Fruit fly (Drosophila melanogaster) whole organism, embryonic: ENCODE data around the gene CG33172.
A peak's percentile ranks its signal among the peaks of the same experiment; 100 is the strongest.

ENCODE experiments used
- Atf-2 ChIP-seq: fragments of 200-800 bp; sonication (Bioruptor generic); optimal IDR thresholded peaks from 2 replicates; lab custom pipeline; 2016; ENCODE audit warnings: missing biosample characterization, missing genetic modification characterization
- B-H2 ChIP-seq: fragments of 200-800 bp; sonication (Bioruptor generic); optimal IDR thresholded peaks from 2 replicates; lab custom pipeline; 2018; ENCODE audit warnings: missing biosample characterization, mild to moderate bottlenecking, missing genetic modification characterization
- CG10267 ChIP-seq: fragments of 200-800 bp; sonication (Bioruptor generic); optimal IDR thresholded peaks from 2 replicates; lab custom pipeline; 2018; ENCODE audit warnings: missing biosample characterization, mild to moderate bottlenecking, missing genetic modification characterization, moderate library complexity
- CG11696 ChIP-seq: fragments of 200-800 bp; sonication (Bioruptor generic); IDR thresholded peaks from 2 replicates; pipeline ENCODE4 v1.3.6; 2022; ENCODE audit warnings: missing biosample characterization, missing genetic modification characterization
- CG12236 ChIP-seq: fragments of 200-800 bp; sonication (Bioruptor generic); optimal IDR thresholded peaks from 2 replicates; lab custom pipeline; 2016; ENCODE audit warnings: missing biosample characterization, missing genetic modification characterization
- CG1233 ChIP-seq: fragments of 200-800 bp; sonication (Bioruptor generic); optimal IDR thresholded peaks from 4 replicates; lab custom pipeline; 2018; ENCODE audit warnings: missing biosample characterization, mild to moderate bottlenecking, missing genetic modification characterization
- CG12391 ChIP-seq: fragments of 200-800 bp; sonication (Bioruptor generic); optimal IDR thresholded peaks from 3 replicates; lab custom pipeline; 2018; ENCODE audit warnings: missing biosample characterization, mild to moderate bottlenecking, missing genetic modification characterization, moderate library complexity
- CG13894 ChIP-seq: fragments of 200-800 bp; sonication (Bioruptor generic); optimal IDR thresholded peaks from 3 replicates; lab custom pipeline; 2018; ENCODE audit warnings: missing biosample characterization, mild to moderate bottlenecking, missing genetic modification characterization, moderate library complexity
- CG14965 ChIP-seq: fragments of 200-800 bp; sonication (Bioruptor generic); optimal IDR thresholded peaks from 2 replicates; lab custom pipeline; 2016; ENCODE audit warnings: missing biosample characterization, missing genetic modification characterization, borderline replicate concordance
- CG32767 ChIP-seq: fragments of 200-800 bp; sonication (Bioruptor generic); IDR thresholded peaks from 2 replicates; pipeline ENCODE4 v1.3.6; 2022; ENCODE audit warnings: missing biosample characterization, missing genetic modification characterization
- CG3838 ChIP-seq: fragments of 200-800 bp; sonication (Bioruptor generic); optimal IDR thresholded peaks from 3 replicates; lab custom pipeline; 2016; ENCODE audit warnings: missing biosample characterization, missing genetic modification characterization
- CG4707 ChIP-seq: fragments of 200-800 bp; sonication (Bioruptor generic); optimal IDR thresholded peaks from 2 replicates; lab custom pipeline; 2018; ENCODE audit warnings: missing biosample characterization, mild to moderate bottlenecking, missing genetic modification characterization, moderate library complexity
- CG4730 ChIP-seq: fragments of 200-800 bp; sonication (Bioruptor generic); IDR thresholded peaks from 2 replicates; pipeline ENCODE4 v1.3.6; 2022; ENCODE audit warnings: missing biosample characterization, missing genetic modification characterization
- CG7372 ChIP-seq: fragments of 200-800 bp; sonication (Bioruptor generic); IDR thresholded peaks from 2 replicates; pipeline ENCODE4 v1.3.6; 2022; ENCODE audit warnings: missing biosample characterization, missing genetic modification characterization
- CG8478 ChIP-seq: fragments of >200 bp; optimal IDR thresholded peaks from 2 replicates; lab custom pipeline; 2018
- CG9437 ChIP-seq: fragments of 200-800 bp; sonication (Bioruptor generic); optimal IDR thresholded peaks from 2 replicates; lab custom pipeline; 2018; ENCODE audit warnings: missing biosample characterization, mild to moderate bottlenecking, missing genetic modification characterization
- Deaf1 ChIP-seq: fragments of 200-800 bp; optimal IDR thresholded peaks from 3 replicates; lab custom pipeline; 2019; ENCODE audit warnings: missing biosample characterization, mild to moderate bottlenecking, missing genetic modification characterization, moderate library complexity
- Dip3 ChIP-seq: fragments of 200-800 bp; sonication (Bioruptor generic); optimal IDR thresholded peaks from 3 replicates; lab custom pipeline; 2016; ENCODE audit warnings: missing biosample characterization, missing genetic modification characterization
- Dref ChIP-seq: fragments of 200-800 bp; sonication (Bioruptor generic); IDR thresholded peaks from 2 replicates; pipeline ENCODE4 v1.3.6; 2022; ENCODE audit warnings: missing biosample characterization, missing genetic modification characterization
- Eip74EF ChIP-seq, 2 experiments: fragments of 200-800 bp in 1 of 2; fragments of >200 bp in 1 of 2; sonication (Bioruptor generic) in 1 of 2; optimal IDR thresholded peaks; 2 replicates each; lab custom pipeline; 2017 to 2019; ENCODE audit warnings: missing biosample characterization in 2 of 2, missing genetic modification characterization in 2 of 2, mild to moderate bottlenecking in 1 of 2, moderate library complexity in 1 of 2
- HmgD ChIP-seq: fragments of 200-800 bp; sonication (Bioruptor generic); optimal IDR thresholded peaks from 3 replicates; lab custom pipeline; 2016; ENCODE audit warnings: missing biosample characterization, missing genetic modification characterization
- Lpt ChIP-seq: fragments of >200 bp; optimal IDR thresholded peaks from 2 replicates; lab custom pipeline; 2018; ENCODE audit warnings: missing biosample characterization, missing genetic modification characterization
- Max ChIP-seq: fragments of 200-800 bp; sonication (Bioruptor generic); optimal IDR thresholded peaks from 2 replicates; lab custom pipeline; 2016; ENCODE audit warnings: missing biosample characterization, mild to moderate bottlenecking, missing genetic modification characterization
- NC2β ChIP-seq: fragments of 200-800 bp; sonication (Bioruptor generic); optimal IDR thresholded peaks from 2 replicates; lab custom pipeline; 2016; ENCODE audit warnings: missing biosample characterization, missing genetic modification characterization
- NFAT ChIP-seq: fragments of 200-800 bp; sonication (Bioruptor generic); IDR thresholded peaks from 2 replicates; pipeline ENCODE4 v1.3.6; 2022; ENCODE audit warnings: missing biosample characterization, missing genetic modification characterization
- Nf-YA ChIP-seq: fragments of 200-800 bp; sonication (Bioruptor generic); IDR thresholded peaks from 2 replicates; pipeline ENCODE4 v1.3.6; 2022; ENCODE audit warnings: missing biosample characterization, missing genetic modification characterization
- Ptx1 ChIP-seq: fragments of 200-800 bp; sonication (Bioruptor generic); IDR thresholded peaks from 2 replicates; pipeline ENCODE4 v1.3.6; 2022; ENCODE audit warnings: missing biosample characterization, missing genetic modification characterization
- Scr ChIP-seq: fragments of 200-800 bp; sonication (Bioruptor generic); IDR thresholded peaks from 2 replicates; pipeline ENCODE4 v1.3.6; 2022; ENCODE audit warnings: missing biosample characterization, missing genetic modification characterization; ENCODE audit not compliant: partially characterized antibody
- Xbp1 ChIP-seq: fragments of 200-800 bp; sonication (Bioruptor generic); optimal IDR thresholded peaks from 3 replicates; lab custom pipeline; 2016; ENCODE audit warnings: missing biosample characterization, mild to moderate bottlenecking, missing genetic modification characterization
- dan ChIP-seq: fragments of 200-800 bp; sonication (Bioruptor generic); IDR thresholded peaks from 2 replicates; pipeline ENCODE4 v1.3.6; 2022; ENCODE audit warnings: missing biosample characterization, missing genetic modification characterization
- exex ChIP-seq: fragments of 200-800 bp; sonication (Bioruptor generic); optimal IDR thresholded peaks from 4 replicates; lab custom pipeline; 2018; ENCODE audit warnings: missing biosample characterization, mild to moderate bottlenecking, missing genetic modification characterization, moderate library complexity
- fd102C ChIP-seq: fragments of 200-800 bp; sonication (Bioruptor generic); optimal IDR thresholded peaks from 2 replicates; lab custom pipeline; 2018; ENCODE audit warnings: missing biosample characterization, mild to moderate bottlenecking, missing genetic modification characterization, moderate library complexity
- fd96Cb ChIP-seq: fragments of 200-800 bp; sonication (Bioruptor generic); optimal IDR thresholded peaks from 2 replicates; lab custom pipeline; 2018; ENCODE audit warnings: missing biosample characterization, mild to moderate bottlenecking, missing genetic modification characterization, moderate library complexity
- gce ChIP-seq: fragments of 200-800 bp; sonication (Bioruptor generic); IDR thresholded peaks from 3 replicates; pipeline ENCODE4 v1.3.6; 2022; ENCODE audit warnings: missing biosample characterization, missing genetic modification characterization
- gsb-n ChIP-seq: fragments of 200-800 bp; sonication (Bioruptor generic); optimal IDR thresholded peaks from 3 replicates; lab custom pipeline; 2018; ENCODE audit warnings: missing biosample characterization, mild to moderate bottlenecking, missing genetic modification characterization
- hkb ChIP-seq, 2 experiments: fragments of 200-800 bp in 1 of 2; fragments of >200 bp in 1 of 2; sonication (Bioruptor generic) in 1 of 2; IDR thresholded peaks in 1 of 2; optimal IDR thresholded peaks in 1 of 2; 2 replicates each; pipeline versions ENCODE4 v1.3.6 to Lab custom; 2017 to 2022; ENCODE audit warnings: missing biosample characterization in 1 of 2, missing genetic modification characterization in 1 of 2
- klu ChIP-seq: fragments of 200-800 bp; sonication (Bioruptor generic); IDR thresholded peaks from 2 replicates; pipeline ENCODE4 v1.3.6; 2022; ENCODE audit warnings: missing biosample characterization, missing genetic modification characterization
- knrl ChIP-seq: fragments of 200-800 bp; sonication (Bioruptor generic); IDR thresholded peaks from 3 replicates; pipeline ENCODE4 v1.3.6; 2022; ENCODE audit warnings: missing biosample characterization, missing genetic modification characterization; ENCODE audit not compliant: partially characterized antibody
- lilli ChIP-seq: fragments of 200-800 bp; sonication (Bioruptor generic); optimal IDR thresholded peaks from 3 replicates; lab custom pipeline; 2016; ENCODE audit warnings: missing biosample characterization, missing genetic modification characterization
- lov ChIP-seq, 2 experiments: fragments of 200-800 bp in 1 of 2; fragments of >200 bp in 1 of 2; sonication (Bioruptor generic) in 1 of 2; IDR thresholded peaks in 1 of 2; optimal IDR thresholded peaks in 1 of 2; 2 replicates in 1 of 2; 3 replicates in 1 of 2; pipeline versions ENCODE4 v1.3.6 to Lab custom; 2017 to 2022; ENCODE audit warnings: missing biosample characterization in 1 of 2, missing genetic modification characterization in 1 of 2
- pb ChIP-seq: fragments of 200-800 bp; sonication (Bioruptor generic); optimal IDR thresholded peaks from 3 replicates; lab custom pipeline; 2016; ENCODE audit warnings: missing biosample characterization, missing genetic modification characterization
- salm ChIP-seq: fragments of 200-800 bp; sonication (Bioruptor generic); optimal IDR thresholded peaks from 2 replicates; lab custom pipeline; 2018; ENCODE audit warnings: missing biosample characterization, mild to moderate bottlenecking, missing genetic modification characterization
- sob ChIP-seq: fragments of 200-800 bp; sonication (Bioruptor generic); IDR thresholded peaks from 2 replicates; pipeline ENCODE4 v1.3.6; 2022; ENCODE audit warnings: missing biosample characterization, missing genetic modification characterization
- tgo ChIP-seq: fragments of 200-800 bp; sonication (Bioruptor generic); IDR thresholded peaks from 3 replicates; pipeline ENCODE4 v1.3.6; 2022; ENCODE audit warnings: missing biosample characterization, missing genetic modification characterization
- trem ChIP-seq: fragments of 200-800 bp; optimal IDR thresholded peaks from 3 replicates; lab custom pipeline; 2019; ENCODE audit warnings: missing biosample characterization, mild to moderate bottlenecking, missing genetic modification characterization, moderate library complexity
- twi ChIP-seq: fragments of 200-800 bp; optimal IDR thresholded peaks from 2 replicates; lab custom pipeline; 2019; ENCODE audit warnings: missing biosample characterization, mild to moderate bottlenecking, missing genetic modification characterization, moderate library complexity
- vnd ChIP-seq: fragments of 200-800 bp; sonication (Bioruptor generic); IDR thresholded peaks from 3 replicates; pipeline ENCODE4 v1.3.6; 2022; ENCODE audit warnings: missing biosample characterization, missing genetic modification characterization; ENCODE audit not compliant: partially characterized antibody
- wek ChIP-seq: fragments of 200-800 bp; sonication (Bioruptor generic); optimal IDR thresholded peaks from 3 replicates; lab custom pipeline; 2018; ENCODE audit warnings: missing biosample characterization, mild to moderate bottlenecking, missing genetic modification characterization, moderate library complexity
- zen ChIP-seq: fragments of 200-800 bp; sonication (Bioruptor generic); optimal IDR thresholded peaks from 3 replicates; lab custom pipeline; 2018; ENCODE audit warnings: missing biosample characterization, mild to moderate bottlenecking, missing genetic modification characterization, moderate library complexity

Gene CG33172

DNA sequence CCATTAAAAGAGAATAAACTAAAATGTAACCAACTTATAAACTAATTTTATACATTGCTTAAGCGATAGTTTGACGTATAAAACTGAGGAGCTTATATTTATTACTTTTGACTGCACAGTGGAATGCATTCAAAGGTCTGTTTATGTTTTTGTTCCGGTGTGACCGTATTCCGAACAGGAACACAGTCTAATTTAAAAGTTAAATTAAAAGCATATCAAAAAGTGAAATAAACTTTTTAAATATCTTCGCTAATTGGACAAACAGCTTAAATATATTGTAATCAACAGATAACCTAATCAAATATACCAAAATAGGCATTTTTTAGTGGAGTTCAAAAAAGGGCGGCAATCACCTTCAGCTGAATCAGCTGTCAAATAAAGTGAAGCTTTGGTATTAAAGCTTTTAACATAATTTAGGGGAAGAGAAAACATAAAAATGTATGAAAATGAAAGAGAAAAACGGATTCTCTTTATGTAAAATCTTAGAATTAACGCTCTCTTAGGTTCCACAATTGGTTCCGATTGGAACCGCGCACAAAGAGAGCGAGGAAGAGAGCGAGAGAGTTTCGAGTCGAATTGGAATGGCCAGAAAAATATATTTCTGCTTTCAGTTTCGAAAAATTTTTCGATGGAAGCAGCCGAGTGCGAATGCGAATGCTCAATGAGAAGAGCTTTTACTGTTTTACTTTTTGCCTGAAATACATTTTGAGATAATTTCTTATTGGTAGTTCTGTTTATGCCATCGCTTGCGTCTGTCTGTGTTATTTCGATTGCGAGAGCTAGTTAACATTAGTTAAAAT is 34.5 kb downstream of the CG33172 start, which contains the start of the genes PGRP-LE and sd (continued):
- TF ChIP-seq Eip74EF (GFP tag; optimal IDR thresholded peaks at IDR 0.05; lab: Kevin White, UChicago) = peak in 1 of 2 experiments; percentile 14
- TF ChIP-seq HmgD (GFP tag; lab: Kevin White, UChicago) = no peak
- no peak for TF ChIP-seq NC2β (GFP tag; lab: Kevin White, UChicago)
- TF ChIP-seq CG10267 = no peak
- no peak for TF ChIP-seq gsb-n (tag; lab: Kevin White, UChicago)
- no peak for TF ChIP-seq pb (GFP tag; lab: Kevin White, UChicago)
- TF ChIP-seq CG14965 (GFP tag; lab: Kevin White, UChicago) = no peak
- TF ChIP-seq CG9437 (GFP tag; lab: Kevin White, UChicago) = no peak
- no peak for TF ChIP-seq CG1233
- no peak for TF ChIP-seq trem (tag; lab: Kevin White, UChicago)
- no peak for TF ChIP-seq vnd (GFP tag; lab: Robert Waterston, UW)
- TF ChIP-seq Atf-2 (GFP tag; lab: Kevin White, UChicago) = no peak
- no peak for TF ChIP-seq Nf-YA (GFP tag; lab: Robert Waterston, UW)
- TF ChIP-seq Ptx1 = no peak
- no peak for TF ChIP-seq CG8478 (lab: Kevin White, UChicago)
- TF ChIP-seq knrl (GFP tag; lab: Robert Waterston, UW) = no peak
- TF ChIP-seq lov (optimal IDR thresholded peaks at IDR 0.05; lab: Kevin White, UChicago) = no peak
- no peak for TF ChIP-seq lov (GFP tag; IDR thresholded peaks at IDR 0.05; lab: Robert Waterston, UW)
- peak; percentile 64 for TF ChIP-seq Deaf1 (tag; lab: Kevin White, UChicago)
- no peak for TF ChIP-seq CG4730 (GFP tag; lab: Robert Waterston, UW)
- TF ChIP-seq NFAT (GFP tag; lab: Robert Waterston, UW) = no peak
- no peak for TF ChIP-seq gce
- TF ChIP-seq dan (GFP tag; lab: Robert Waterston, UW) = no peak
- no peak for TF ChIP-seq exex (tag; lab: Kevin White, UChicago)
- TF ChIP-seq salm (tag; lab: Kevin White, UChicago) = no peak
- TF ChIP-seq CG4707 (GFP tag; lab: Kevin White, UChicago) = peak; percentile 70
- TF ChIP-seq B-H2 = no peak
- no peak for TF ChIP-seq Dref (GFP tag; lab: Robert Waterston, UW)
- no peak for TF ChIP-seq Dip3 (GFP tag; lab: Kevin White, UChicago)
- no peak for TF ChIP-seq Lpt (GFP tag; lab: Kevin White, UChicago)
- TF ChIP-seq CG11696 (GFP tag; lab: Robert Waterston, UW) = no peak
- TF ChIP-seq wek (GFP tag; lab: Kevin White, UChicago) = no peak
- TF ChIP-seq CG13894 (tag; lab: Kevin White, UChicago) = peak; percentile 11
- no peak for TF ChIP-seq CG3838 (GFP tag; lab: Kevin White, UChicago)
- TF ChIP-seq tgo (GFP tag; lab: Robert Waterston, UW) = no peak
- TF ChIP-seq Xbp1 = no peak
- no peak for TF ChIP-seq hkb (optimal IDR thresholded peaks at IDR 0.05; lab: Kevin White, UChicago)
- TF ChIP-seq hkb (GFP tag; IDR thresholded peaks at IDR 0.05; lab: Robert Waterston, UW) = no peak
- no peak for TF ChIP-seq fd102C
- peak; percentile 2 for TF ChIP-seq lilli
- TF ChIP-seq CG7372 (GFP tag; lab: Robert Waterston, UW) = no peak
- TF ChIP-seq CG12236 (GFP tag; lab: Kevin White, UChicago) = no peak
- no peak for TF ChIP-seq fd96Cb (tag; lab: Kevin White, UChicago)
- peak; percentile 18 for TF ChIP-seq CG12391 (tag; lab: Kevin White, UChicago)
- no peak for TF ChIP-seq Max (GFP tag; lab: Kevin White, UChicago)
- TF ChIP-seq sob (GFP tag; lab: Robert Waterston, UW) = no peak
- no peak for TF ChIP-seq zen (tag; lab: Kevin White, UChicago)
- TF ChIP-seq twi (tag; lab: Kevin White, UChicago) = no peak
- TF ChIP-seq CG32767 (GFP tag; lab: Robert Waterston, UW) = no peak
- no peak for TF ChIP-seq klu
- TF ChIP-seq Scr (GFP tag; lab: Robert Waterston, UW) = no peak
